Worm (Caenorhabditis elegans): ENCODE measurements around the gene atg-7.

Gene atg-7

ce11 chrIV:11094052-11094451 is 13.2 kb upstream of the atg-7 start:
- TF ChIP-seq unc-130 (GFP tag; optimal IDR thresholded peaks at IDR 0.05), result no peak
- TF ChIP-seq hlh-11 (tag; optimal IDR thresholded peaks at IDR 0.05), result no peak
- TF ChIP-seq aha-1 (tag), result peak; percentile 93
- TF ChIP-seq Y105C5A.15 (GFP tag; IDR thresholded peaks at IDR 0.05), result no peak
- no peak for TF ChIP-seq ceh-32 (tag; optimal IDR thresholded peaks at IDR 0.05; ENCODE audit: poor library complexity)
- TF ChIP-seq zip-11 (GFP tag; IDR thresholded peaks at IDR 0.05), result no peak
- TF ChIP-seq ztf-11 (tag; optimal IDR thresholded peaks at IDR 0.05), result no peak

- no peak for TF ChIP-seq gei-8 (GFP tag; optimal IDR thresholded peaks at IDR 0.05)
- peak; percentile 43 for TF ChIP-seq hlh-30 (tag; optimal IDR thresholded peaks at IDR 0.05; ENCODE audit: insufficient read depth)
- TF ChIP-seq lin-38 (GFP tag; IDR thresholded peaks at IDR 0.05), result no peak
- TF ChIP-seq hlh-11 (tag; optimal IDR thresholded peaks at IDR 0.05), result peak; percentile 55
- no peak for TF ChIP-seq ZK337.2 (GFP tag; IDR thresholded peaks at IDR 0.05)
- TF ChIP-seq nhr-28 (tag; optimal IDR thresholded peaks at IDR 0.05), result peak; percentile 62
- peak; percentile 10 for TF ChIP-seq nhr-25 (tag; optimal IDR thresholded peaks at IDR 0.05; ENCODE audit: borderline replicate concordance, insufficient read depth)
- TF ChIP-seq tra-1 (GFP tag; IDR thresholded peaks at IDR 0.05), result 0 out of 2 replicates have a peak, but pooled peaks have one; percentile 38
- TF ChIP-seq mdl-1 (tag; optimal IDR thresholded peaks at IDR 0.05), result peak in 1 of 2 experiments; percentile 53
- TF ChIP-seq unc-62 (GFP tag; optimal IDR thresholded peaks at IDR 0.05 in 1 of 2), result peak in 1 of 2 experiments; percentile 98
- TF ChIP-seq unc-62 (tag; optimal IDR thresholded peaks at IDR 0.05), result no peak
- no peak for TF ChIP-seq sdz-12 (GFP tag; optimal IDR thresholded peaks at IDR 0.05)
- TF ChIP-seq aha-1 (tag), result peak; percentile 65
- peak; percentile 27 for TF ChIP-seq mxl-3 (GFP tag; optimal IDR thresholded peaks at IDR 0.05)
- TF ChIP-seq ceh-20 (GFP tag; IDR thresholded peaks at IDR 0.05), result peak; percentile 78; the same call in 1 of the 2 replicates
- TF ChIP-seq lim-7 (GFP tag; IDR thresholded peaks at IDR 0.05), result no peak
- peak; percentile 42 for TF ChIP-seq cey-2 (tag; optimal IDR thresholded peaks at IDR 0.05; ENCODE audit: borderline replicate concordance, insufficient read depth)
- peak; percentile 44 for TF ChIP-seq dve-1 (tag; optimal IDR thresholded peaks at IDR 0.05; ENCODE audit: insufficient read depth)
- TF ChIP-seq vab-7 (GFP tag; IDR thresholded peaks at IDR 0.05), result no peak
- peak in 1 of 2 experiments; percentile 41 for TF ChIP-seq lsy-2 (tag; optimal IDR thresholded peaks at IDR 0.05)
- TF ChIP-seq nhr-77 (tag; optimal IDR thresholded peaks at IDR 0.05), result peak; percentile 23
- TF ChIP-seq unc-130 (GFP tag; optimal IDR thresholded peaks at IDR 0.05), result no peak
Measured at ce11 chrIV:11092502-11093080, 11.7 kb upstream of the atg-7 start, which contains the start of gene bcc-1. Gene bcc-1 (minus strand): TSS chrIV:11092552.

ce11 chrIV:11089527-11089926 is 8.7 kb upstream of the atg-7 start, which contains the start of gene M7.7:
Gene M7.7 (plus strand): TSS chrIV:11089827.
- TF ChIP-seq ZK546.5 (tag; optimal IDR thresholded peaks at IDR 0.05) (no peak), nhr-237 (tag; optimal IDR thresholded peaks at IDR 0.05) (no peak), nhr-6 (tag; optimal IDR thresholded peaks at IDR 0.05) (no peak), lin-29 (GFP tag; IDR thresholded peaks at IDR 0.05) (no peak), unc-62 (GFP tag; optimal IDR thresholded peaks at IDR 0.05 in 1 of 2) (no peak), unc-62 (tag; optimal IDR thresholded peaks at IDR 0.05) (no peak), php-3 (GFP tag; IDR thresholded peaks at IDR 0.05) (no peak), nhr-111 (GFP tag; optimal IDR thresholded peaks at IDR 0.05) (no peak), set-16 (GFP tag; IDR thresholded peaks at IDR 0.05) (no peak), mdl-1 (tag; optimal IDR thresholded peaks at IDR 0.05) (no peak), ceh-20 (GFP tag; IDR thresholded peaks at IDR 0.05) (no peak), ZK337.2 (GFP tag; IDR thresholded peaks at IDR 0.05) (no peak), ctbp-1 (GFP tag; IDR thresholded peaks at IDR 0.05) (no peak), fos-1 (tag; optimal IDR thresholded peaks at IDR 0.05) (no peak), fkh-10 (GFP tag; optimal IDR thresholded peaks at IDR 0.05) (no peak), gei-8 (GFP tag; optimal IDR thresholded peaks at IDR 0.05) (no peak), hlh-11 (tag; optimal IDR thresholded peaks at IDR 0.05) (no peak)

All from whole organism, L4 larva.